Worm (Caenorhabditis elegans): Measurements from ENCODE around the gene dnj-13.

- TF ChIP-seq dao-5 (tag; optimal IDR thresholded peaks at IDR 0.05) = no peak
- no peak for TF ChIP-seq him-1 (tag; optimal IDR thresholded peaks at IDR 0.05)
These were observed 35.1 kb upstream of the dnj-13 start, which contains the start of gene npr-41 for ce11 chrII:11510373-11510772.

All from whole organism, L4/young adult.